Worm (Caenorhabditis elegans) whole organism, early embryonic: ENCODE results near the gene F52D1.2.

Experiments used
- B0310.2 ChIP-seq: sonication (generic microtip); optimal IDR thresholded peaks from 2 replicates; lab custom pipeline; 2016; ENCODE audit warnings: mild to moderate bottlenecking, missing genetic modification characterization, missing compliant biosample characterization
- F13C5.2 ChIP-seq: sonication (generic microtip); optimal IDR thresholded peaks from 2 replicates; lab custom pipeline; 2017; ENCODE audit warnings: mild to moderate bottlenecking, missing genetic modification characterization, inconsistent platforms, missing compliant biosample characterization
- ama-1 ChIP-seq: fragments of 150-350 bp; optimal IDR thresholded peaks from 2 replicates; lab custom pipeline; 2014
- ceh-13 ChIP-seq: fragments of 200-800 bp; sonication (Bioruptor generic); optimal IDR thresholded peaks from 2 replicates; lab custom pipeline; 2018; ENCODE audit warnings: mild to moderate bottlenecking, missing genetic modification characterization, missing compliant biosample characterization
- ets-7 ChIP-seq: sonication (generic microtip); optimal IDR thresholded peaks from 2 replicates; lab custom pipeline; 2016; ENCODE audit warnings: missing genotype, missing genetic modification characterization, missing compliant biosample characterization
- flt-1 ChIP-seq: fragments of 200-800 bp; sonication (Bioruptor generic); IDR thresholded peaks from 2 replicates; pipeline ENCODE4 v1.3.6; 2022; ENCODE audit warnings: missing genetic modification characterization, missing compliant biosample characterization
- hmg-4 ChIP-seq: fragments of 200-800 bp; sonication (Bioruptor generic); optimal IDR thresholded peaks from 2 replicates; lab custom pipeline; 2018; ENCODE audit warnings: mild to moderate bottlenecking, missing genetic modification characterization, missing compliant biosample characterization
- hnd-1 ChIP-seq: sonication (generic microtip); optimal IDR thresholded peaks from 2 replicates; lab custom pipeline; 2016; ENCODE audit warnings: missing genetic modification characterization, missing compliant biosample characterization
- scrt-1 ChIP-seq: fragments of 200-800 bp; sonication (Bioruptor generic); IDR thresholded peaks from 2 replicates; pipeline ENCODE4 v1.3.6; 2022; ENCODE audit warnings: missing genetic modification characterization, missing compliant biosample characterization
- sea-1 ChIP-seq: fragments of 200-800 bp; sonication (Bioruptor generic); conservative IDR thresholded peaks from 2 replicates; pipeline ENCODE4 v1.3.6; 2022; ENCODE audit warnings: missing genetic modification characterization, missing compliant biosample characterization
- tbx-37 ChIP-seq: fragments of 200-800 bp; sonication (Bioruptor generic); conservative IDR thresholded peaks from 2 replicates; pipeline ENCODE4 v1.3.6; 2022; ENCODE audit warnings: missing genetic modification reagents, missing genetic modification characterization, missing compliant biosample characterization
- tra-4 ChIP-seq: sonication (generic microtip); optimal IDR thresholded peaks from 2 replicates; lab custom pipeline; 2017; ENCODE audit warnings: missing genetic modification characterization, missing compliant biosample characterization

ce11 chrX:460351-460750, 10.3 kb upstream of the F52D1.2 start, which contains the start of gene aagr-4:
- no peak for TF ChIP-seq B0310.2 (tag; lab: Kevin White, UChicago)
- no peak for TF ChIP-seq tra-4
- no peak for TF ChIP-seq ceh-13 (GFP tag; lab: Kevin White, UChicago)
- TF ChIP-seq scrt-1 = no peak
- no peak for TF ChIP-seq hnd-1
- no peak for TF ChIP-seq ama-1 (lab: Kevin White, UChicago)
- no peak for TF ChIP-seq F13C5.2 (tag; lab: Kevin White, UChicago)
- TF ChIP-seq sea-1 (GFP tag; lab: Robert Waterston, UW) = no peak
- TF ChIP-seq flt-1 (GFP tag; lab: Robert Waterston, UW) = no peak
- TF ChIP-seq hmg-4 (GFP tag; lab: Kevin White, UChicago) = no peak
- no peak for TF ChIP-seq tbx-37 (GFP tag; lab: Robert Waterston, UW)
- no peak for TF ChIP-seq ets-7 (tag; lab: Kevin White, UChicago)
